Fruit fly (Drosophila melanogaster): ENCODE data around the gene mirr.

Gene mirr

dm6 chr3L:12675864-12676263, 17.6 kb upstream of the mirr start:
- TF ChIP-seq noc (tag; optimal IDR thresholded peaks at IDR 0.05), result no peak

dm6 chr3L:12677367-12677946, 16.0 kb upstream of the mirr start:
- TF ChIP-seq noc (tag; optimal IDR thresholded peaks at IDR 0.05), result no peak

- TF ChIP-seq noc (tag; optimal IDR thresholded peaks at IDR 0.05), result no peak
These were observed 15.5 kb upstream of the mirr start for dm6 chr3L:12677952-12678351.

dm6 chr3L:12678380-12678779, 15.1 kb upstream of the mirr start:
- TF ChIP-seq noc (tag; optimal IDR thresholded peaks at IDR 0.05), result no peak

- TF ChIP-seq noc (tag; optimal IDR thresholded peaks at IDR 0.05), result no peak
These were observed 14.2 kb upstream of the mirr start for dm6 chr3L:12679260-12679659.

- no peak for TF ChIP-seq noc (tag; optimal IDR thresholded peaks at IDR 0.05)
These were observed 13.0 kb upstream of the mirr start for dm6 chr3L:12680445-12680844.

- no peak for TF ChIP-seq noc (tag; optimal IDR thresholded peaks at IDR 0.05)
These were observed 12.1 kb upstream of the mirr start for dm6 chr3L:12681375-12681774.

- no peak for TF ChIP-seq noc (tag; optimal IDR thresholded peaks at IDR 0.05)
These were observed 8.7 kb upstream of the mirr start for dm6 chr3L:12684690-12685089.

- no peak for TF ChIP-seq noc (tag; optimal IDR thresholded peaks at IDR 0.05)
These were observed 7.3 kb upstream of the mirr start for dm6 chr3L:12686125-12686524.

- TF ChIP-seq noc (tag; optimal IDR thresholded peaks at IDR 0.05), result no peak
These were observed 4.7 kb upstream of the mirr start for dm6 chr3L:12688723-12689122.

dm6 chr3L:12690337-12691171, 2.9 kb upstream of the mirr start:
- no peak for TF ChIP-seq noc (tag; optimal IDR thresholded peaks at IDR 0.05)

dm6 chr3L:12692561-12692880, 918 bp upstream of the mirr start:
- no peak for TF ChIP-seq noc (tag; optimal IDR thresholded peaks at IDR 0.05)

dm6 chr3L:12694539-12695525, 1.4 kb downstream of the mirr start:
- TF ChIP-seq noc (tag; optimal IDR thresholded peaks at IDR 0.05), result no peak

- no peak for TF ChIP-seq noc (tag; optimal IDR thresholded peaks at IDR 0.05)
These were observed 2.3 kb downstream of the mirr start for dm6 chr3L:12695695-12696094.

- TF ChIP-seq noc (tag; optimal IDR thresholded peaks at IDR 0.05), result no peak
These were observed 3.1 kb downstream of the mirr start for dm6 chr3L:12696503-12696902.

dm6 chr3L:12697531-12697930, 4.1 kb downstream of the mirr start:
- no peak for TF ChIP-seq noc (tag; optimal IDR thresholded peaks at IDR 0.05)

All from whole organism, larva.